Worm (Caenorhabditis elegans) whole organism, early embryonic: ENCODE results near the gene fbxa-120.

Experiments used
- B0310.2 ChIP-seq: sonication (generic microtip); optimal IDR thresholded peaks from 2 replicates; lab custom pipeline; 2016; ENCODE audit warnings: mild to moderate bottlenecking, missing genetic modification characterization, missing compliant biosample characterization
- F13C5.2 ChIP-seq: sonication (generic microtip); optimal IDR thresholded peaks from 2 replicates; lab custom pipeline; 2017; ENCODE audit warnings: mild to moderate bottlenecking, missing genetic modification characterization, inconsistent platforms, missing compliant biosample characterization
- aly-1 ChIP-seq: sonication (generic microtip); optimal IDR thresholded peaks from 2 replicates; lab custom pipeline; 2016; ENCODE audit warnings: missing genetic modification characterization, missing compliant biosample characterization
- ama-1 ChIP-seq: fragments of 150-350 bp; optimal IDR thresholded peaks from 2 replicates; lab custom pipeline; 2014
- ceh-13 ChIP-seq: fragments of 200-800 bp; sonication (Bioruptor generic); optimal IDR thresholded peaks from 2 replicates; lab custom pipeline; 2018; ENCODE audit warnings: mild to moderate bottlenecking, missing genetic modification characterization, missing compliant biosample characterization
- ceh-36 ChIP-seq: sonication (generic microtip); optimal IDR thresholded peaks from 2 replicates; lab custom pipeline; 2016; ENCODE audit warnings: missing genetic modification characterization, inconsistent platforms, missing compliant biosample characterization
- ets-7 ChIP-seq: sonication (generic microtip); optimal IDR thresholded peaks from 2 replicates; lab custom pipeline; 2016; ENCODE audit warnings: missing genotype, missing genetic modification characterization, missing compliant biosample characterization
- flt-1 ChIP-seq: fragments of 200-800 bp; sonication (Bioruptor generic); IDR thresholded peaks from 2 replicates; pipeline ENCODE4 v1.3.6; 2022; ENCODE audit warnings: missing genetic modification characterization, missing compliant biosample characterization
- hmbx-1 ChIP-seq: sonication (generic microtip); optimal IDR thresholded peaks from 2 replicates; lab custom pipeline; 2016; ENCODE audit warnings: mild to moderate bottlenecking, missing genetic modification characterization, missing compliant biosample characterization
- hmg-4 ChIP-seq: fragments of 200-800 bp; sonication (Bioruptor generic); optimal IDR thresholded peaks from 2 replicates; lab custom pipeline; 2018; ENCODE audit warnings: mild to moderate bottlenecking, missing genetic modification characterization, missing compliant biosample characterization
- hnd-1 ChIP-seq: sonication (generic microtip); optimal IDR thresholded peaks from 2 replicates; lab custom pipeline; 2016; ENCODE audit warnings: missing genetic modification characterization, missing compliant biosample characterization
- pes-1 ChIP-seq: fragments of 200-800 bp; sonication (Bioruptor generic); IDR thresholded peaks from 2 replicates; pipeline ENCODE4 v1.3.6; 2022; ENCODE audit warnings: missing genetic modification reagents, missing genetic modification characterization, missing compliant biosample characterization
- scrt-1 ChIP-seq: fragments of 200-800 bp; sonication (Bioruptor generic); IDR thresholded peaks from 2 replicates; pipeline ENCODE4 v1.3.6; 2022; ENCODE audit warnings: missing genetic modification characterization, missing compliant biosample characterization
- sea-1 ChIP-seq: fragments of 200-800 bp; sonication (Bioruptor generic); conservative IDR thresholded peaks from 2 replicates; pipeline ENCODE4 v1.3.6; 2022; ENCODE audit warnings: missing genetic modification characterization, missing compliant biosample characterization
- tbx-11 ChIP-seq: fragments of 200-800 bp; sonication (Bioruptor generic); IDR thresholded peaks from 2 replicates; pipeline ENCODE4 v1.3.6; 2022; ENCODE audit warnings: missing genetic modification characterization, missing compliant biosample characterization
- tbx-37 ChIP-seq: fragments of 200-800 bp; sonication (Bioruptor generic); conservative IDR thresholded peaks from 2 replicates; pipeline ENCODE4 v1.3.6; 2022; ENCODE audit warnings: missing genetic modification reagents, missing genetic modification characterization, missing compliant biosample characterization
- tra-4 ChIP-seq: sonication (generic microtip); optimal IDR thresholded peaks from 2 replicates; lab custom pipeline; 2017; ENCODE audit warnings: missing genetic modification characterization, missing compliant biosample characterization

fbxa-120 gene

ce11 chrX:17327226-17327625 lies 24.7 kb downstream of the fbxa-120 start:
- TF ChIP-seq tbx-37 (GFP tag; lab: Robert Waterston, UW): no peak
- no peak for TF ChIP-seq ama-1 (lab: Kevin White, UChicago)

ce11 chrX:17329075-17329474 lies 26.6 kb downstream of the fbxa-120 start:
- TF ChIP-seq F13C5.2 (no peak), B0310.2 (tag; lab: Kevin White, UChicago) (no peak), ceh-36 (tag; lab: Kevin White, UChicago) (no peak), pes-1 (no peak), hmbx-1 (tag; lab: Kevin White, UChicago) (no peak), tra-4 (tag; lab: Kevin White, UChicago) (no peak), ceh-13 (GFP tag; lab: Kevin White, UChicago) (no peak), ama-1 (lab: Kevin White, UChicago) (no peak), ets-7 (tag; lab: Kevin White, UChicago) (no peak), flt-1 (GFP tag; lab: Robert Waterston, UW) (no peak), aly-1 (tag; lab: Kevin White, UChicago) (no peak), scrt-1 (GFP tag; lab: Robert Waterston, UW) (no peak)

- TF ChIP-seq B0310.2 (tag; lab: Kevin White, UChicago) (no peak), sea-1 (GFP tag; lab: Robert Waterston, UW) (no peak), ceh-36 (tag; lab: Kevin White, UChicago) (no peak), ceh-13 (GFP tag; lab: Kevin White, UChicago) (no peak), tbx-37 (GFP tag; lab: Robert Waterston, UW) (no peak), aly-1 (tag; lab: Kevin White, UChicago) (no peak), flt-1 (GFP tag; lab: Robert Waterston, UW) (no peak), ama-1 (lab: Kevin White, UChicago) (no peak), scrt-1 (GFP tag; lab: Robert Waterston, UW) (no peak), hnd-1 (tag; lab: Kevin White, UChicago) (no peak)
Measured at ce11 chrX:17330574-17330973, 28.1 kb downstream of the fbxa-120 start.

ce11 chrX:17333752-17334151 lies 31.2 kb downstream of the fbxa-120 start, which contains the start of gene C53C11.5:
Gene C53C11.5 (plus strand): TSS chrX:17334052.
- TF ChIP-seq flt-1 (GFP tag; lab: Robert Waterston, UW) (no peak), ceh-36 (tag; lab: Kevin White, UChicago) (no peak), scrt-1 (GFP tag; lab: Robert Waterston, UW) (no peak), hmg-4 (no peak), ets-7 (tag; lab: Kevin White, UChicago) (no peak), sea-1 (GFP tag; lab: Robert Waterston, UW) (no peak), F13C5.2 (no peak), hmbx-1 (tag; lab: Kevin White, UChicago) (no peak), ama-1 (lab: Kevin White, UChicago) (no peak), aly-1 (tag; lab: Kevin White, UChicago) (no peak), pes-1 (no peak), ceh-13 (GFP tag; lab: Kevin White, UChicago) (no peak), hnd-1 (tag; lab: Kevin White, UChicago) (no peak), tbx-11 (GFP tag; lab: Robert Waterston, UW) (no peak), B0310.2 (tag; lab: Kevin White, UChicago) (no peak), tra-4 (tag; lab: Kevin White, UChicago) (no peak), tbx-37 (GFP tag; lab: Robert Waterston, UW) (no peak)

- TF ChIP-seq sea-1 (GFP tag; lab: Robert Waterston, UW) (no peak), hmg-4 (no peak), hnd-1 (tag; lab: Kevin White, UChicago) (no peak)
Measured at ce11 chrX:17336354-17336753, 33.8 kb downstream of the fbxa-120 start, which contains the start of gene C53C11.2. Gene C53C11.2 (plus strand): TSS chrX:17336637.

ce11 chrX:17338944-17339343 lies 36.4 kb downstream of the fbxa-120 start:
- TF ChIP-seq pes-1: no peak
- no peak for TF ChIP-seq aly-1 (tag; lab: Kevin White, UChicago)
- no peak for TF ChIP-seq ets-7 (tag; lab: Kevin White, UChicago)
- TF ChIP-seq F13C5.2: no peak
- TF ChIP-seq ama-1 (lab: Kevin White, UChicago): no peak
- TF ChIP-seq hmbx-1 (tag; lab: Kevin White, UChicago): no peak
- no peak for TF ChIP-seq ceh-13 (GFP tag; lab: Kevin White, UChicago)
- no peak for TF ChIP-seq tbx-11 (GFP tag; lab: Robert Waterston, UW)
- no peak for TF ChIP-seq hnd-1 (tag; lab: Kevin White, UChicago)

ce11 chrX:17340484-17340883 lies 38.0 kb downstream of the fbxa-120 start, which contains the start of gene C53C11.1:
Gene C53C11.1 (plus strand): TSS chrX:17340784.
- TF ChIP-seq scrt-1 (GFP tag; lab: Robert Waterston, UW) (no peak), ets-7 (tag; lab: Kevin White, UChicago) (no peak), F13C5.2 (no peak), B0310.2 (tag; lab: Kevin White, UChicago) (no peak), pes-1 (no peak), hnd-1 (tag; lab: Kevin White, UChicago) (no peak), tra-4 (tag; lab: Kevin White, UChicago) (no peak), hmbx-1 (tag; lab: Kevin White, UChicago) (no peak), tbx-37 (GFP tag; lab: Robert Waterston, UW) (no peak), aly-1 (tag; lab: Kevin White, UChicago) (no peak), sea-1 (GFP tag; lab: Robert Waterston, UW) (no peak), flt-1 (GFP tag; lab: Robert Waterston, UW) (no peak), hmg-4 (no peak), ama-1 (lab: Kevin White, UChicago) (no peak), tbx-11 (GFP tag; lab: Robert Waterston, UW) (no peak), ceh-36 (tag; lab: Kevin White, UChicago) (no peak), ceh-13 (GFP tag; lab: Kevin White, UChicago) (no peak)
